Fruit fly (Drosophila melanogaster) whole organism, larva: Measurements from ENCODE around the gene CG13012.

ENCODE experiments used
- noc ChIP-seq: fragments of 200-800 bp; sonication (Bioruptor generic); optimal IDR thresholded peaks from 3 replicates; lab custom pipeline; 2019; ENCODE audit warnings: missing biosample characterization, mild to moderate bottlenecking, missing genetic modification characterization, moderate library complexity

CG13012 gene

DNA sequence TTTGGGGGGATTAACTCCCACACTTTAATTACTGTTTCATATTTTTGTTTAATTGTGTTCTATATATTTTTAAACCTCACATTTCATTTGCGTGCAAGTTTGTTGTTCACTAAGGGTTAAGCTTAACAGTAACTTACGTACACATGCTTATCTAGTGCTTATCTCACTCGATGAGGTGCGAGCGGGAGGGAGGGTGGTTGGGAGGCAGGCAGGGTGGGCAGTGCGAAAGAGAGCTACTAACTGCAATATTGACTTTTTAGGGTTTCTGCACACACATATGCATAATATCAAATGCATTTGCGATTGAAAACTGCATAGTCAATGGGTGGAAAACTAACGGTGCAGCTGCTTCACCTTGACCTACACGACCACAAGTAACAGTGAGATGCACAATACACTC, 17.9 kb upstream of the CG13012 start:
- no peak for TF ChIP-seq noc

DNA sequence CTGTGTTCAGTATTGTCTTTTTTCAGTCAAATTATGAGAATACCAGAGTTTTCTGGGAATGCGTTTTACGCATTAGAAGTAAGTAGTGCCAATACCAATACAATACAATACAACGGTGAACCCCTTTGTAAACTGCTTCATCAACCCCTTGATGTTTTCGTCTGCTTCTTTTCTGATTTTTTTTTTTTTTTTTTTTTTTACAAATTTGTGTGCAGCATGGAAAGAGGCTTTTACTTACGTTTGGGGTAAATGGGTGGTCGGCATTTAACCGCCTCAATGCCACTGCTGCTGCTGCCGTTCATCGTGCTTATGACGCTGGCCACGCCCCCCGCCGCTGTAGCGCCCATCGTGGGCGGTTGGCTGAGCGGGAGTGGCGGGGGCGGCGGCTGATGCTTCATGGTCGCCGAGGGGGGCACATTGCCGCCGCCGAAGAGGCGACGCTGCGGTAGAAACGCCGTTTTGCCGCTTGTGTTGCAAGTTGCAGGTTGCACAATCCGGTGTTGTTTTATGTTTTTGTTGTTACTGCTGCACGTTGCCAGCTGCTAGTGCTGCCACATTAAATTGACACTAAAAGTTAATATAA, 17.3 kb upstream of the CG13012 start:
- no peak for TF ChIP-seq noc

DNA sequence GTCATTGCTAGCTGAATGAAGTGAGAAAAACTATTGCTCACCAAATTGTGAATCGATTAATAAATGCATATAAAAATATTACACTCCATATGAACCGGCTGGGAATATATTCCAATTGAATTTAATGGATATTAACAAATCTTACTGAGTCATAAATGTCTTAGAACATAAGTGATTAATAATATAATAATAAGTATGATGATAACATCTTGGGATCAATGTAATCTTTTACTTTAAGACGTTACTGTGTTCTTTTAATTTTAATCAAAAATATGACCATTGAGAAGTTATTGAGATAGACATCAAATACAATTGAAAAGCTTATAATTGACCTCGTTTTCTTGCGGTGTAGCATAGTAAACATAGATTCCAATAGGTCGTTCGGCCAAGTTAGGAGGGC, 15.8 kb upstream of the CG13012 start:
- peak; percentile 70 for TF ChIP-seq noc

DNA sequence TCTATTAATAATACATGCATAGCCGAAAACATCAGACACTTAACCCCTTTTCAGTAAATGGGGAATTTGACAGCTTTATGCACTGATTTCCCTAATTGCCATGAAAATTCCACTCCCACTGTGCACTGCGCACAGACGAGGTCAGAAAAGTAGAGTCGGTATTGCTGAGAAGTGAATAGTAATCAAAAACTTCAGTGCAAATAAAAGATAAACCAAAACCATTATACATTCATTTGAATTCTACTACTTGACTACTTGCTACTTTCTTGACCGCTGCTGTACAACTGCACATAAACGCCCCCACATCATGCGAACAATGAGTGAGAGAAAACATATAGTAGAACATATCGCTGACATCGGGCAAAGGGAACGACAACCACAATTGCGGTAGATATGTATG, 14.9 kb upstream of the CG13012 start:
- no peak for TF ChIP-seq noc

DNA sequence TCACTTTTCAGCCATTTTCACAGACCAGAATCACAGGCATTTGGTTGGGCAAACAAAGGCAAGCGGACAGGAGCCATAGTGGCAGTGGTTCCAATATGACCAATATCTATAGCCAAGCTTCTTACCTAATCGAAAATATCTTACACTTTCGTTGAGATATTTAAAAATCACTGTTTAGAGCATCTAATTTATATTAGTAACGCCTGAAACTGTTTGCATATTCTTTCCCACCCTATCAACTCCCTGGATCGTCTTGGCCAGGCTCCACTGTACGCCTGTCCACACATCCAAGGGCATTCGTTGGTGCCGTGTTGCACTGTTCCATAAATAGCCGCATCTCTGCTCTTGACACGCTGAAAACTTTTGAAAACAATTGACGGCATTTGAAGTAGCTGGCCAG, 13.9 kb upstream of the CG13012 start:
- no peak for TF ChIP-seq noc

DNA sequence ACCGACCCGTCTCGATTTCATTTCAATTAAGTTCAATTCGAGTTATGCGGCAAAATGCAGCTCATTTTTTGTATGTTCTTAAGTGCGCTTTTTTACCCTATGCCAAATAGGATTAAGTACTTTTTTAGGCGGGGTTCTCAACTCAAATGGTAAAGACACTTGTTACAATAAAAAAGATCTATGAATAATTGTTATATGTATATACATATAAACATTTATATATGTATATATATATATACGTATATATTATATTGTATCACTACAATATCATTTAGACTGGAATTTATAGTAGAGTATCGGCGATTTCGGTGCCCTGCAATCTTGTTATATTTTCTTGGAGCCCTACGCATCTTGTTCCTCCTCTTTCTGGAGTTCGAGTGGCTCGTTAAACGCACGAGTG, 13.4 kb upstream of the CG13012 start:
- TF ChIP-seq noc = no peak

DNA sequence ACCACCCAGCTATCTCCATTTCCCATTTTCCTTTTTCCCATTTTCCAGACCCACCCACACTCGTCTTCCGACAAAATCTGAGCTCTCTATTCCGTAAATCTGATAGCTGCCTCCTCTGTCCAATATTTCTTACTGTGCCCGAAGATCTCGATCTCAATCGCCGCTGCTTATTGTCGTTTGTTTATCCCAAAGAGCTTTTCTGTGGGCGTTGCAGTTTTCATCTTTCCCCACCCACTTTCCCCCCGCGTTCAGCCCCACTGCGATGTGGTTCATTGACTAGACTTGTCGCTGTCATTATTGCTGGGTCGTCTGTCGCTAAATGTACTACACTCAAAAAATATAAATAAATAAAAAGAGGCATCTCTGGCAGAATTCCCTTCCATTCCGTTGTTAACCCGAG, 12.8 kb upstream of the CG13012 start:
- no peak for TF ChIP-seq noc

DNA sequence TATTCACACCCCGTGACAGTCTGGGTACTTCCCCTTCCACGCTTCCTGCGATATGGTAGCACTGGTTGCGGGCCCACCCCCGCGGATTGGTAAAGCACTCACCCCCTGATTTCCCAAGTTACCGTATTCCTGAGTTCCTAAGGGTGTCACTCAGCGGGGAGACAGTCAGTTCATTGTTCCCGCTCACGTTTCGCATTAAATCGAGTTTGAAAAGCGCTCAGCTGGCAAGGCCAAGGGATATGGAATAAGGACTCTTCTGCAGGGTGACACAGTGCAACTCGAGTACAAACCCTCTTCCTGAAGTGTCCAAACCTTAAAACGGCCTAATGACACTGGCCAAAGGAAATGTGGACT, 11.5 kb upstream of the CG13012 start:
- no peak for TF ChIP-seq noc

DNA sequence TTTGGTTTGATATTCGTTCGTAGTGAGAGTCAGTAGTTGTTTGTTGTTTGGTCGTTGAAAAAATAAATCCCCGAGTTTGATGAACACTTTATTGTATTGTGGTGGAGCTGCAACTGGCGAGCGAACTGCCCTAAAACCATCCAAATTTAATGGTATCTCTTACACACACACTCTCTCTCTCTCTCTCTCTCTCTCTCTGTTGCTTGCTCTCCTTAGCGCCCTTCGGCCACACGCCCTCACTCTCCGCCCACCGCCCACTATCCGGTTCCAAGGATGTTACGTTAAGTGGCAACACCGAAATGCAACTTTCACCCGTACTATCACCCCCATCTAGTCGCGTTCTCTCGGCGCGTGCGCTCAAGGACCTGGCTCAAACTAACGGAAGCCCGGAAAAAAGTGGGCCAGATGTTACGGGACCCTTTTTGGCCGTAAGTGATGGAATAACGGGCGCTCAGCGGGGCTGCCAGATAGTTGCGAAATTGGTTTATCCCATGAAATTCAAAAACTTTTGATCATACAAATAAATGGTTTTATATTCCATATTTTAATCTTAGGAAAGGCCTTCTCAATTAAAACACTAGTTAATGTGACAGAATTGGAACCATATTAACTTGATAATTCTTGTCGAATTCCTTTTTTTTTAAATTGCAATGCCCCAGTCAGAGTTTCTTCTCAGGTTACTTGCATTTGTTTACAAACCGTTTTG, 11.0 kb upstream of the CG13012 start:
- TF ChIP-seq noc = no peak

DNA sequence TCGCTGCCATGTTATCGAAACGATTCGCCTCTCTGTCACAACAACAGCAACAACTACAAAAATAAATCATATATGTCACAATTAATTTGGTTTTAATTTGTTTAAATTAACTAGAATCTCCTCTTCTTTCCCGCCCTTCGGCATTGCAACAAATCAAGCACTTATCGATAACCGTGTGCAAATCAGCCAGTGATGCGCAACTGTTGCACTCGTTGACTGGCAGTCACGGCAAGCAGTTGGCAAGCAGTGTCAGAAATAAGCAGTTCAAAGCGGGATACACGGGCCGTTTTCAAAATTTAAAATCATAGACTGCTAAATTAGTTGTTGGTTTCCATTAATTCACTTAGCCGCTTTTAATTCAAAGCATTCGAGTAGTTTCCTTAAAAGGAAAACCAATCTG, 7.2 kb upstream of the CG13012 start, which contains the start of gene Axs:
Gene Axs, minus strand, starts transcription at position 131 of the 400 bp plus-strand sequence.
- TF ChIP-seq noc = no peak

DNA sequence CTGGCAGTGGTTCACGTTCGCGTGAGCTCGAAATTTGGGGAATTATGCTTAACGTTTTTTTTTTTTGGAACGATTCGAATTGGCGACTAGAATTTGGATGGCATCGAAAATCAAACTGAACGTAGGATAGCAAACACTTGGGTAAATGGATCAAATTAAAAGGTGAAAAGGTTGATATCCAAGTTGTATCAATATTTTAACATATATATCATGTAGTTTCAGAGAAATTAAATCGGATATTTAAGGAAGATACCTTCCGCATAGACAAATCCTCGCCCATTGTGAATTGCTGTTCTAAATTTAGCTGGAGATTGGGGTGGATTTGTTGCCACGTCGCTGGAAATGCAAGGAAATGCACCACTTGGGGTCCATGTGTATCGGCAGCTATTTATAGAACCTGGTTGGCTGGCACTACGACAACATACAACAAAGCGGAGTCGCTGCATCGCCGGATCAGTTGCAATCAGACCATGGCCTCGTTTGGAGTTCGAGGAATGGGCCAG, 2.3 kb upstream of the CG13012 start, which contains the start of the genes CG13010 and sing:
Gene CG13010, minus strand, starts transcription at position 101 of the 503 bp plus-strand sequence.
Gene sing, plus strand, starts transcription at position 453 of the 503 bp plus-strand sequence.
- TF ChIP-seq noc = no peak

DNA sequence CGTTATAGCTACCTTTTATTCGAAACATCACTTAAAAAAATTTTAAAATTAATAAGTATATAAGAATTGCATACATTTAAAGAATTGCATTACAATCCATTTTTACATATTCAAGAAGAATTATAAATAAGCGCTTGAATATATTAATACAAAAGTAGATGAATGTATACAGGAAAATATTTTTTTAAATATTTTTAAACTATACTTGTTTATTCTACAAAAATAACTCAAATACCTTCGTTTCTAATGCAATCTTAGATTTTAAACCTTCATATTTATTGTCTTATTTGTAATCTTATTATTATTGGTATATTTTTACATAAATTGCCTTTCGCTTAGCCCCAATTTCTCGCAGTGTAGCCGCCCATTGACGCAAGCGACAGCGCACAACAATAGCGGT, 610 bp upstream of the CG13012 start:
- no peak for TF ChIP-seq noc

DNA sequence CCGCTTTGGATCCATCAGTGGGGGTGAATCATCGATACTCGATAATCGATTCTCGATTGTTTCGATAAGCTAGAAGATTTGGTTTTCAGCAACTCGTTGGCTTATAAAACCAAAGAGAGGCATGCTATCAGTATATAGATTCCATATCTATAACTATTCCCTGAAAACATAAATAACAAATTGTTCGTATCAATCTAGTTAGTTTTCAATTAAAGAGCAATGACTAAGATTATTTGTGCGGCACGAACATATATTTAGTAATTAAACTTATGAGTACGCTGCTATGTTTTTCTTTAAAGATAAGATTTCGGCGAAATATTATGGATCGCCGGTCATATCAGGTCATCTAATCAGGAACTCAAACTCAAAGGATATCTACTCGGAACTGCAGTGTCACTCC, 2.0 kb downstream of the CG13012 start:
- no peak for TF ChIP-seq noc

DNA sequence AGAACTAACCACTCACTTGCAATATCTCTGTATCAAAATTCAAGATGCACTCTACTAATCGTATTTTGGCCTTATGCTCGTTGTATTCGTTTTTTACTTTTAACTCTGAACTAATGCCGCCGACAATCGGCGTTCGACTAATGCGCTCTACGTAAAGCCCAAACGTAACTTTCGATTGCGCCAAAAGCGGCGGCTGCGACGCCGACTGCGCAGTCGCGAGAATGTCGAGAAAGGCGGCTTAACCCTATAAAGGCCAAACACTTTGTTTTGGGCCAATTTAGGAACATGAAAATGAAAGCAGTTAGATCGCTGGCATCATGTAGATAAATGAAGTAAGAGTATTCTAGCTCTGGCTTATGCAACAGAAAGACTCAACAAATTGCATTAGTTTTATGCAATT, 3.6 kb downstream of the CG13012 start:
- TF ChIP-seq noc = no peak

DNA sequence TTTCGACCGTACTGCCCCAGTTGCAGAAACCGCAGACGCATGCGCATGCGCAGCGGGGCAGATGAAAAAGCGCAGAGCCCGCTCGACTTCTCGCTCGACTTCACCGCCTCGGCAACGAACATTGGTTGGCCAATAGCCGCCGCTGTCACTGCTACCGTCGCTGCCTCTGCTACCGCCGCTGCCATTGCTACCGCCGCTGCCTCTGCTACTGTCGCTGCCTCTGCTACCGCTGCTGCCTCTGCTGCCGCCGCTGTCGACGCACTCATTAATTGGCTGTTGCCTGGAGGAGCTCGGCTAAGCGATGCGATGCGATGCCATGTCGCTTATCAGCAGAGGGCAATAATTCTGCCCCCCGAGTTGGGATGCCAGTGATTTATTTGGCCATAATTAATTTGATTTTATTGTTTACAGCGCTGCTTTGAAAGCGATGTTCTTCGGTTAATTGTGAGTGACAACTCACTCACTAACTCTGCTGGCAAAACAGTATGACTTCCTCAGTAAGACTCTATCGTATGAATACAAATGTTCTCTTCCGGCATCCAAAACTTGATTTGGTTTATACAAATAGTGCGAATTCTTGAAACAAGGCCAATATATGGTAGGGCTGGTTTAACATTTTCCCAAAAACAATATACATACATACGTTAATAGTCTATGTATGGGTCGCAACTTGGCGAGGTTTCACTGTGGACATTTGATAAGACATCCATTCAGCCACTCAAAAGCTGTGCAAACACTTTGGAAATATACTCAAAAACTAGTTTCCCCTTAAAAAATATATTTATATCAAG, 5.7 kb downstream of the CG13012 start:
- TF ChIP-seq noc = peak; percentile 81

DNA sequence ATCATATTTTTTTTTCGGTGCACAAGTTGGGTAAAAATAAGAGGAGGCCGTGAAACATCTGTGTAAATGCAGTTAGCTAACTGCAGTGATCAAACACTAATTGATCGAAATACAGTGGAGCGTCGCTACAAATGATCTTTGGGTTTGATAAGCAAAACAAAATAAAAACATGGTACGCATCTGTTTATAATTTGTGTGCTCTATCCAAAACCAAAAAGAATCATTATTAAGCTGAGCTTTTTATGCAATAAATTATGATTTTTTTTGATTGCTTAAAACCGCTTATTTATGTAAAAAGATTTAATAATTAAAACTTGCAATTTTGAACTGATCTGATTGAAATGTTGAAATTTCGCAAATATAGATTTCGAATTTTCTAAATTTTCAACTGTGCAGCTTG, 6.3 kb downstream of the CG13012 start:
- TF ChIP-seq noc = no peak

DNA sequence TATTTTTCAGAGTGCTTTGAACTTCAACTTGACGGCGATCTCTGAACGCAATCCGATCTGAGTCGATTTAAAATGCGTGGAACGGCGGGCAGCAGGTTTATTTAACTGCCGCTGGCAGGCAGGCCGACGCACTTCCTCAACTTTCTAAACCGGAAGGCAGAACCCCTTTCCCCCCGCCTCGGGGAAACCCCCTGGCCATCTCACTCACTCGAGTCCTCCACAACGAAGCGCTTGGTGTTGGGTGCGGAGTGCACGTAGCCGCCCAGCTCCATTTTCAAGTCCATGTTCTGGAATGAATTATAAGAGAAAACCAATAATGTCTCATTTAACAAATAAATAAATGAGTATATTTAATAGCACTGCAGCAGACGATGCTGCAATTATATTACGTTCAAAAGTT, 6.7 kb downstream of the CG13012 start:
- no peak for TF ChIP-seq noc
